Worm (Caenorhabditis elegans): ENCODE results near the gene spig-1.

The spig-1 gene

ce11 chrV:7062790-7063189 is 11.3 kb downstream of the spig-1 start, which contains the start of gene tmem-258:
TSS of gene tmem-258 (plus strand) at chrV:7063174.
- TF ChIP-seq snpc-4 (tag; optimal IDR thresholded peaks at IDR 0.05), result peak; percentile 50

ce11 chrV:7065226-7065625 is 13.7 kb downstream of the spig-1 start, which contains the start of gene Y57E12AR.1:
TSS of gene Y57E12AR.1 (minus strand) at chrV:7065326.
- TF ChIP-seq zag-1 (tag; optimal IDR thresholded peaks at IDR 0.05) (no peak), elt-1 (tag; optimal IDR thresholded peaks at IDR 0.05) (no peak), unc-39 (tag; optimal IDR thresholded peaks at IDR 0.05) (no peak), pqm-1 (tag; optimal IDR thresholded peaks at IDR 0.05) (no peak), egl-27 (tag; optimal IDR thresholded peaks at IDR 0.05) (no peak), nhr-12 (tag; optimal IDR thresholded peaks at IDR 0.05) (no peak), lsy-12 (tag; optimal IDR thresholded peaks at IDR 0.05) (no peak), mml-1 (tag; optimal IDR thresholded peaks at IDR 0.05) (no peak), eor-1 (tag; optimal IDR thresholded peaks at IDR 0.05) (no peak), ceh-16 (tag; optimal IDR thresholded peaks at IDR 0.05) (no peak), ama-1 (optimal IDR thresholded peaks at IDR 0.05) (no peak), R02D3.7 (tag; optimal IDR thresholded peaks at IDR 0.05) (no peak), fkh-2 (tag; optimal IDR thresholded peaks at IDR 0.05) (no peak), nhr-25 (tag; optimal IDR thresholded peaks at IDR 0.05) (no peak)

- TF ChIP-seq nhr-28 (tag; optimal IDR thresholded peaks at IDR 0.05) (no peak), lin-15B (tag; optimal IDR thresholded peaks at IDR 0.05) (no peak), aly-2 (tag; optimal IDR thresholded peaks at IDR 0.05) (no peak), mdl-1 (tag; optimal IDR thresholded peaks at IDR 0.05) (no peak), snpc-4 (tag; optimal IDR thresholded peaks at IDR 0.05) (no peak), fkh-10 (GFP tag; optimal IDR thresholded peaks at IDR 0.05) (no peak), ZK546.5 (tag; optimal IDR thresholded peaks at IDR 0.05) (no peak), fkh-2 (tag; optimal IDR thresholded peaks at IDR 0.05) (no peak)
Measured at ce11 chrV:7068861-7069260, 17.3 kb downstream of the spig-1 start.

ce11 chrV:7069605-7070004 is 18.1 kb downstream of the spig-1 start:
- TF ChIP-seq elt-3 (tag; optimal IDR thresholded peaks at IDR 0.05), result no peak
- no peak for TF ChIP-seq nfya-1 (tag; optimal IDR thresholded peaks at IDR 0.05; ENCODE audit: insufficient read depth)
- no peak for TF ChIP-seq lsy-12 (tag; optimal IDR thresholded peaks at IDR 0.05)
- no peak for TF ChIP-seq sea-2 (GFP tag; optimal IDR thresholded peaks at IDR 0.05)
- TF ChIP-seq ceh-82 (tag; optimal IDR thresholded peaks at IDR 0.05), result no peak
- TF ChIP-seq zag-1 (tag; optimal IDR thresholded peaks at IDR 0.05), result no peak
- no peak for TF ChIP-seq nhr-67 (tag; optimal IDR thresholded peaks at IDR 0.05)
- TF ChIP-seq ztf-4 (tag; optimal IDR thresholded peaks at IDR 0.05), result no peak
- no peak for TF ChIP-seq ceh-28 (tag; optimal IDR thresholded peaks at IDR 0.05)
- TF ChIP-seq ztf-11 (tag; optimal IDR thresholded peaks at IDR 0.05), result no peak
- TF ChIP-seq elt-2 (tag; optimal IDR thresholded peaks at IDR 0.05), result no peak
- TF ChIP-seq R02D3.7 (tag; optimal IDR thresholded peaks at IDR 0.05), result no peak
- TF ChIP-seq ama-1 (optimal IDR thresholded peaks at IDR 0.05), result no peak
- no peak for TF ChIP-seq jun-1 (tag; optimal IDR thresholded peaks at IDR 0.05)
- no peak for TF ChIP-seq pqm-1 (tag; optimal IDR thresholded peaks at IDR 0.05)
- TF ChIP-seq lin-39 (tag; optimal IDR thresholded peaks at IDR 0.05), result no peak

ce11 chrV:7072309-7072708 is 20.8 kb downstream of the spig-1 start, which contains the start of gene F27B10.1:
TSS of gene F27B10.1 (plus strand) at chrV:7072609.
- TF ChIP-seq ztf-4 (tag; optimal IDR thresholded peaks at IDR 0.05), result no peak
- no peak for TF ChIP-seq unc-62 (GFP tag; optimal IDR thresholded peaks at IDR 0.05)
- no peak for TF ChIP-seq nhr-12 (tag; optimal IDR thresholded peaks at IDR 0.05)
- TF ChIP-seq lin-15B (tag; optimal IDR thresholded peaks at IDR 0.05), result no peak
- no peak for TF ChIP-seq fkh-2 (tag; optimal IDR thresholded peaks at IDR 0.05)
- TF ChIP-seq hmg-11 (tag; optimal IDR thresholded peaks at IDR 0.05), result no peak
- TF ChIP-seq ceh-16 (tag; optimal IDR thresholded peaks at IDR 0.05), result no peak
- no peak for TF ChIP-seq fos-1 (tag; optimal IDR thresholded peaks at IDR 0.05)
- no peak for TF ChIP-seq snpc-4 (tag; optimal IDR thresholded peaks at IDR 0.05)
- no peak for TF ChIP-seq aly-2 (tag; optimal IDR thresholded peaks at IDR 0.05)
- no peak for TF ChIP-seq pqm-1 (tag; optimal IDR thresholded peaks at IDR 0.05)
- no peak for TF ChIP-seq daf-12 (tag; optimal IDR thresholded peaks at IDR 0.05)
- no peak for TF ChIP-seq egl-5 (tag; optimal IDR thresholded peaks at IDR 0.05)
- TF ChIP-seq elt-3 (tag; optimal IDR thresholded peaks at IDR 0.05), result no peak
- TF ChIP-seq R02D3.7 (tag; optimal IDR thresholded peaks at IDR 0.05), result no peak
- no peak for TF ChIP-seq nhr-237 (tag; optimal IDR thresholded peaks at IDR 0.05)
- TF ChIP-seq ceh-9 (tag; optimal IDR thresholded peaks at IDR 0.05), result no peak
- no peak for TF ChIP-seq eor-1 (tag; optimal IDR thresholded peaks at IDR 0.05)
